Fruit fly (Drosophila melanogaster): ENCODE measurements around the gene CG13086.

DNA sequence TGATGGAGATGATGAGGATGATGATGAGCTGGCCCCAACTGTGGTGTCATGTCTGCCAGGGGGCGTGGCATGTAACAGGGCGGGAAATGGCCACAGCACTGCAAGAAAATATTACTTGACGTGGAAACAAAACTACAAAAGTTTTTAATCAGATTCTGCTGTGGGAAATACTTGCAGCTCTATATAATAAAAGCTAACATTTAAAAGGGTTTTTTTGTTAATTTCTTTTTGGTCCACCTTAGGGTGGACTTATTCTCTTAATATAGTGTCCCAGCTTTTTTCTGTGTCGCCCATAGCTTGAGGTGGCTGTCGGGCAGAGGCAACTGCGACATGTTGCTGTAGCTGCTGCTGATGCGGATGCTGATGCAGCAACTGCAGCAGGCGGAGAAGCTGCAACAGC, 35.6 kb upstream of the CG13086 start:
- TF ChIP-seq EcR (GFP tag; optimal IDR thresholded peaks at IDR 0.05) (no peak), CG13204 (GFP tag; optimal IDR thresholded peaks at IDR 0.05) (no peak), CG9948 (tag; optimal IDR thresholded peaks at IDR 0.05) (peak; percentile 71), CG14655 (GFP tag; optimal IDR thresholded peaks at IDR 0.05) (peak; percentile 77)
